Fruit fly (Drosophila melanogaster) S2 (cell line): ENCODE data around the gene dx.

Experiments
- CG8478 ChIP-seq: fragments of >200 bp; optimal IDR thresholded peaks from 2 replicates; lab custom pipeline; 2018
- CTCF ChIP-seq, 2 experiments: fragments of >200 bp; optimal IDR thresholded peaks; 2 replicates each; lab custom pipeline; 2018

dx gene

DNA sequence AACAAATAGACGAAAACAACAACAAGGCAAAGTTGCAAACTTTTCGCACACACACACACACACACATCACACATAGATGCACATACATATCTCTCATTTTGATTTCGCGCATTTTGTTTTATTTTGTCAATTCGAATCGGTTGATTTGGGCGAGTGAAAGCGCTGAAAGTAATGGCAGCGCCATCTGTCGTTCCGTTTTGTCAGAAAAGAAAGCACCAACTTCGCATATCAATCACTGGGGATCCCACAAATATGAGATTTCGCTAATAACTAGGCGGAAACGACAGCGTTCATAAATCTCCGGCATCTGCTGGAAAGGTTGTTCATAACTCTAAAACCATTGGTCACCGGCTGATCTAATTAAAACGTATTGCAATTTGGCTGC lies 16.3 kb downstream of the dx start:
- TF ChIP-seq CTCF (optimal IDR thresholded peaks at IDR 0.05; lab: Kevin White, UChicago) (peak; percentile 52 to 55), CG8478 (lab: Kevin White, UChicago) (no peak)

DNA sequence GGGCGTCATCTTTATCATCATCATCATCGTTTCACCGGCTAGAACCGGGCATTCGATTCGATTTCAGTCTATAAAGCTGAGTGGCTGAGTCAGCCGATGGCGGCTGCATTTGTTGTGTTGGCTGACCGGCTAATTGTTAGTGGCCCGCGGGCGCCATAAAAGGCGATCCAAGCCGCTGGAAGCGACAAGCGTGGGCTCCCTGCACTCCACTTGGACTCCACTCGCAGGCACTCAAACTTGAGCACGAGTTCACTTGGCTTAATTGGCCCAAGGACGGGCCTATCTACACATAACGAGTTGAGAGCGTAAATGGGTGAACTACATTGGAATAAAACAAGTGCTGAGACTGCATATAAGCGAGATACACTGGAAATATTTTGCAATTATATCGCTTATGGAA lies 17.7 kb downstream of the dx start:
- TF ChIP-seq CTCF (optimal IDR thresholded peaks at IDR 0.05; lab: Kevin White, UChicago): no peak

DNA sequence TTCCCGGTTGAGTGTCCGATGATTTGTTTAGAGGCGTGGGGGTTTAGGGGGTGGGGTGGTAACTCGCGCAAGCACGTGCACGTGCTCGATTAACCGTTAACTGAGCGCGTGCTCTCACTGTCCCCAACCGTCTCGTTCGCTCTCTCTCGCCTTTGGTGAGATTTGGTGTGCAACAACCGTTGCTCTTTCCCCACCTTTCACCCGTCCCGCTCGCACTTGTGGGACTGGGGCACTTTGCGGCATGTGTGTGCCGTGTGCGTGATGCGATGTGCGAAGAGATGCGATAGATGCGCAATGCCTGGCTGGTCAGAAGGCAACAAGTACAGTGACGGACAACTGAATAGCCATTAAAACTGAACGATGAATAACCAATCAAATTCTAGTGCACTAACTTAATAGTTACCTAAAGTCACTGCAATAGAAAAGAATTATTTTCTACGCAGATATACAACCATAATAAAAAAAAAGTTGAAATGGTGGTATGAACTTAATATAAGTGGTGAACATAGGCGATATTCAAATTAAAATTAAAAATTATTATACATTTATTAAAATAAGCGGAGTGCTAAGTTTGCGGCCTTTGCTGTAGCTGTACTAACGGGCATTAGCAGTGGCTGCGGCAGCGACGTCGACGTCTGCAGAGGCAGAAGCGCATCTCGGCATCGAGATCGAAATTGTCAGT lies 37.6 kb downstream of the dx start:
- no peak for TF ChIP-seq CG8478 (lab: Kevin White, UChicago)
- no peak for TF ChIP-seq CTCF (optimal IDR thresholded peaks at IDR 0.05; lab: Kevin White, UChicago)

DNA sequence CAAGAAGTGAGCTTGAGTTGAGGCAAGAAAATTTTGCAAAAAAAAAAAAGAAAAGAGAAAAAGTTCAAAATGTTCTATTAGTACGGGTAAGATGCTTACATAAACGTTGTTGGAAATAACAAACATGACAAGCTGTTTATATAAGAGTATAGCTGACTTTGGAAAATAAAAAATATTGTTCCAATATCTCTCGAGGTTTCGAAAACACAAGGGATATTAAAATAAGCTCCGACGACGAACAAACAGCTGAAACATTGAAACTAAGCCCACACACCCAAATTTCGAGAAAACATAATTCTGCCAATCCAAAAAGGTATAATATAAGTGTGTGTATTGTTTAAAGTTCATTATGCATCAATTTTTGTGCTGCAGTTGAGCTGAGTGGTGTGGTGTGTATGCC lies 40.0 kb downstream of the dx start:
- TF ChIP-seq CG8478 (lab: Kevin White, UChicago) (no peak), CTCF (optimal IDR thresholded peaks at IDR 0.05; lab: Kevin White, UChicago) (no peak)

DNA sequence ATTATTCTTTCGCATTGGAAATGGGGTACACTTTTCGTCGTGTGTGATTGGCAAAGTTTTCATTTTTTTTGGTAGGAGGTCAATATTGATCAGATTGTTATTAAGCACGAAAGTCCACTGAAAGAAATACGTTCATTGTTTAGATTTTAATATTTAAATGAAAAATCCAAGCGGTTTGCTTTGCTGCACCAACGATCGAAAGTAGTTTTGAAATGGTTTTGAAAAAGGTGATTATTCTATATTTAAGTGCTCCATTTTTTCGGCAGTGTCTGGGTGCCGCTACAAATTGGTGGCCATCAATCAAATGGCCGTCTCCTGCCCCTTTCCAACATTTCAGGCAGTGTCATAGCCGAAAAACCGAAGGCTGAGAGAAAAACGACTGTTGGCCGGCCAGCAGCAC lies 40.7 kb downstream of the dx start:
- TF ChIP-seq CTCF (optimal IDR thresholded peaks at IDR 0.05; lab: Kevin White, UChicago): no peak
- TF ChIP-seq CG8478 (lab: Kevin White, UChicago): no peak
